Worm (Caenorhabditis elegans): ENCODE measurements around the gene K10B3.1.

- TF ChIP-seq egl-27 (tag; optimal IDR thresholded peaks at IDR 0.05) (no peak), lsy-2 (tag; optimal IDR thresholded peaks at IDR 0.05) (peak in 1 of 2 experiments; percentile 37), ceh-82 (tag; optimal IDR thresholded peaks at IDR 0.05) (no peak), ama-1 (optimal IDR thresholded peaks at IDR 0.05) (peak; percentile 62), snpc-4 (tag; optimal IDR thresholded peaks at IDR 0.05) (no peak), lin-13 (GFP tag; optimal IDR thresholded peaks at IDR 0.05) (peak; percentile 18), ceh-16 (tag; optimal IDR thresholded peaks at IDR 0.05) (no peak), ztf-11 (tag; optimal IDR thresholded peaks at IDR 0.05) (no peak), fos-1 (tag; optimal IDR thresholded peaks at IDR 0.05) (peak; percentile 31)
Observed at ce11 chrX:3114306-3115133, 20.8 kb upstream of the K10B3.1 start, which contains the start of gene gpd-2.

All from whole organism, L2 larva.